Worm (Caenorhabditis elegans) whole organism, early embryonic: Measurements from ENCODE around the gene sup-36.

Source experiments
- aly-1 ChIP-seq: sonication (generic microtip); optimal IDR thresholded peaks from 2 replicates; lab custom pipeline; 2016; ENCODE audit warnings: missing genetic modification characterization, missing compliant biosample characterization
- ama-1 ChIP-seq: fragments of 150-350 bp; optimal IDR thresholded peaks from 2 replicates; lab custom pipeline; 2014
- ceh-13 ChIP-seq: fragments of 200-800 bp; sonication (Bioruptor generic); optimal IDR thresholded peaks from 2 replicates; lab custom pipeline; 2018; ENCODE audit warnings: mild to moderate bottlenecking, missing genetic modification characterization, missing compliant biosample characterization
- ets-7 ChIP-seq: sonication (generic microtip); optimal IDR thresholded peaks from 2 replicates; lab custom pipeline; 2016; ENCODE audit warnings: missing genotype, missing genetic modification characterization, missing compliant biosample characterization
- flt-1 ChIP-seq: fragments of 200-800 bp; sonication (Bioruptor generic); IDR thresholded peaks from 2 replicates; pipeline ENCODE4 v1.3.6; 2022; ENCODE audit warnings: missing genetic modification characterization, missing compliant biosample characterization
- hmbx-1 ChIP-seq: sonication (generic microtip); optimal IDR thresholded peaks from 2 replicates; lab custom pipeline; 2016; ENCODE audit warnings: mild to moderate bottlenecking, missing genetic modification characterization, missing compliant biosample characterization
- pes-1 ChIP-seq: fragments of 200-800 bp; sonication (Bioruptor generic); IDR thresholded peaks from 2 replicates; pipeline ENCODE4 v1.3.6; 2022; ENCODE audit warnings: missing genetic modification reagents, missing genetic modification characterization, missing compliant biosample characterization
- tra-4 ChIP-seq: sonication (generic microtip); optimal IDR thresholded peaks from 2 replicates; lab custom pipeline; 2017; ENCODE audit warnings: missing genetic modification characterization, missing compliant biosample characterization

DNA sequence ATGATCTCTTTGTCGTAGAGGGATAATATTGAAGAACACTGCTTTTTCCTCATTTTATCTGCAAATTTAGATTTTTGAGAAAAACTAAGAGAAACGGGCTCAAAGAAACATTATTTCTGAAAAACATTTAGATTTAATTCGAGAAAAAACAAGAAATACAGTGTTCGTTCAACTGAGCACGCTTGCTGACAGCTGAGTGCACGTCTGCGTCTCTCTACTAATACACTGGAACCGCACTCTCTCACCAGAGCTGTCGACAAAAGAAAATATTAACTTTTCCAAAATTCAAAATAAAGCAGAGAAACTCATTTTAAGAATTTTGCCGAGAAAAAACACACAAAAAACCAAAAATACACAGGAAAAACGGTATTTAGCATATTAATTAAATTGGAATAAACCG lies 11.8 kb downstream of the sup-36 start, which contains the start of gene drh-1:
- no peak for TF ChIP-seq flt-1 (GFP tag; lab: Robert Waterston, UW)
- no peak for TF ChIP-seq tra-4 (tag; lab: Kevin White, UChicago)
- TF ChIP-seq ama-1 (lab: Kevin White, UChicago), result no peak
- TF ChIP-seq pes-1 (GFP tag; lab: Robert Waterston, UW), result no peak
- TF ChIP-seq hmbx-1 (tag; lab: Kevin White, UChicago), result no peak
- TF ChIP-seq ceh-13, result no peak
- no peak for TF ChIP-seq aly-1 (tag; lab: Kevin White, UChicago)
- TF ChIP-seq ets-7 (tag; lab: Kevin White, UChicago), result no peak
